Fruit fly (Drosophila melanogaster) whole organism, embryonic: ENCODE measurements around the gene Gr89a.
A peak's percentile ranks its signal among the peaks of the same experiment; 100 is the strongest.

ENCODE experiments used
- ATbp ChIP-seq: fragments of 200-800 bp; sonication (Bioruptor generic); optimal IDR thresholded peaks from 2 replicates; lab custom pipeline; 2017; ENCODE audit warnings: missing biosample characterization, mild to moderate bottlenecking, missing genetic modification characterization, missing genetic modification reagents
- B-H2 ChIP-seq: fragments of 200-800 bp; sonication (Bioruptor generic); optimal IDR thresholded peaks from 2 replicates; lab custom pipeline; 2018; ENCODE audit warnings: missing biosample characterization, mild to moderate bottlenecking, missing genetic modification characterization
- CG10209 ChIP-seq: fragments of 200-800 bp; sonication (Bioruptor generic); optimal IDR thresholded peaks from 3 replicates; lab custom pipeline; 2017; ENCODE audit warnings: missing biosample characterization, mild to moderate bottlenecking, missing genetic modification characterization, missing genetic modification reagents
- CG10267 ChIP-seq: fragments of 200-800 bp; sonication (Bioruptor generic); optimal IDR thresholded peaks from 2 replicates; lab custom pipeline; 2018; ENCODE audit warnings: missing biosample characterization, mild to moderate bottlenecking, missing genetic modification characterization, moderate library complexity
- CG10543 ChIP-seq: fragments of 200-800 bp; sonication (Bioruptor generic); optimal IDR thresholded peaks from 3 replicates; lab custom pipeline; 2017; ENCODE audit warnings: missing biosample characterization, mild to moderate bottlenecking, missing genetic modification characterization, moderate library complexity
- CG11085 ChIP-seq: fragments of 200-800 bp; sonication (Bioruptor generic); IDR thresholded peaks from 2 replicates; pipeline ENCODE4 v1.3.6; 2022; ENCODE audit warnings: missing biosample characterization, missing genetic modification characterization
- CG12219 ChIP-seq: fragments of 200-800 bp; sonication (Bioruptor generic); optimal IDR thresholded peaks from 3 replicates; lab custom pipeline; 2018; ENCODE audit warnings: missing biosample characterization, mild to moderate bottlenecking, missing genetic modification characterization
- CG12391 ChIP-seq: fragments of 200-800 bp; sonication (Bioruptor generic); optimal IDR thresholded peaks from 3 replicates; lab custom pipeline; 2018; ENCODE audit warnings: missing biosample characterization, mild to moderate bottlenecking, missing genetic modification characterization, moderate library complexity
- CG12659 ChIP-seq: fragments of 200-800 bp; sonication (Bioruptor generic); optimal IDR thresholded peaks from 3 replicates; lab custom pipeline; 2017; ENCODE audit warnings: mild to moderate bottlenecking, missing biosample characterization, missing genetic modification reagents, missing genetic modification characterization
- CG14014 ChIP-seq: fragments of 200-800 bp; sonication (Bioruptor generic); IDR thresholded peaks from 2 replicates; pipeline ENCODE4 v1.3.6; 2022; ENCODE audit warnings: missing biosample characterization, missing genetic modification characterization
- CG17359 ChIP-seq: fragments of 200-800 bp; sonication (Bioruptor generic); optimal IDR thresholded peaks from 3 replicates; lab custom pipeline; 2018; ENCODE audit warnings: missing biosample characterization, mild to moderate bottlenecking, missing genetic modification characterization, moderate library complexity
- CG17385 ChIP-seq: fragments of 200-800 bp; sonication (Bioruptor generic); optimal IDR thresholded peaks from 3 replicates; lab custom pipeline; 2018; ENCODE audit warnings: missing biosample characterization, mild to moderate bottlenecking, missing genetic modification characterization
- CG2678 ChIP-seq: fragments of 200-800 bp; sonication (Bioruptor generic); optimal IDR thresholded peaks from 3 replicates; lab custom pipeline; 2019; ENCODE audit warnings: missing biosample characterization, mild to moderate bottlenecking, missing genetic modification characterization, moderate library complexity
- CG31388 ChIP-seq: fragments of 200-800 bp; sonication (Bioruptor generic); optimal IDR thresholded peaks from 2 replicates; lab custom pipeline; 2016; ENCODE audit warnings: missing biosample characterization, missing genetic modification characterization
- CG5180 ChIP-seq: fragments of 200-800 bp; sonication (Bioruptor generic); optimal IDR thresholded peaks from 3 replicates; lab custom pipeline; 2017; ENCODE audit warnings: missing biosample characterization, missing genetic modification characterization, mild to moderate bottlenecking, moderate library complexity, missing genetic modification reagents
- CG6765 ChIP-seq: fragments of 200-800 bp; sonication (Bioruptor generic); optimal IDR thresholded peaks from 3 replicates; lab custom pipeline; 2017; ENCODE audit warnings: missing biosample characterization, mild to moderate bottlenecking, missing genetic modification characterization
- CG7357 ChIP-seq: fragments of 200-800 bp; sonication (Bioruptor generic); IDR thresholded peaks from 3 replicates; pipeline ENCODE4 v1.3.6; 2022; ENCODE audit warnings: missing biosample characterization, missing genetic modification characterization
- CG7745 ChIP-seq: fragments of 200-800 bp; sonication (Bioruptor generic); optimal IDR thresholded peaks from 2 replicates; lab custom pipeline; 2018; ENCODE audit warnings: missing biosample characterization, mild to moderate bottlenecking, missing genetic modification characterization, moderate library complexity
- CG7839 ChIP-seq: fragments of 200-800 bp; sonication (Bioruptor generic); optimal IDR thresholded peaks from 3 replicates; lab custom pipeline; 2018; ENCODE audit warnings: missing biosample characterization, mild to moderate bottlenecking, missing genetic modification characterization, moderate library complexity
- CG8924 ChIP-seq: fragments of 200-800 bp; optimal IDR thresholded peaks from 3 replicates; lab custom pipeline; 2019; ENCODE audit warnings: missing biosample characterization, mild to moderate bottlenecking, missing genetic modification characterization, moderate library complexity
- CG9437 ChIP-seq: fragments of 200-800 bp; sonication (Bioruptor generic); optimal IDR thresholded peaks from 2 replicates; lab custom pipeline; 2018; ENCODE audit warnings: missing biosample characterization, mild to moderate bottlenecking, missing genetic modification characterization
- CG9932 ChIP-seq: fragments of 200-800 bp; sonication (Bioruptor generic); IDR thresholded peaks from 2 replicates; pipeline ENCODE4 v1.3.6; 2022; ENCODE audit warnings: missing biosample characterization, missing genetic modification characterization
- Camta ChIP-seq: fragments of 200-800 bp; sonication (Bioruptor generic); optimal IDR thresholded peaks from 2 replicates; lab custom pipeline; 2016; ENCODE audit warnings: missing biosample characterization, missing genetic modification characterization
- D19A ChIP-seq: fragments of 200-800 bp; optimal IDR thresholded peaks from 3 replicates; lab custom pipeline; 2019; ENCODE audit warnings: missing biosample characterization, mild to moderate bottlenecking, missing genetic modification characterization, moderate library complexity
- Dip3 ChIP-seq: fragments of 200-800 bp; sonication (Bioruptor generic); optimal IDR thresholded peaks from 3 replicates; lab custom pipeline; 2016; ENCODE audit warnings: missing biosample characterization, missing genetic modification characterization
- Fer1 ChIP-seq: fragments of 200-800 bp; sonication (Bioruptor generic); optimal IDR thresholded peaks from 2 replicates; lab custom pipeline; 2017; ENCODE audit warnings: missing biosample characterization, mild to moderate bottlenecking, missing genetic modification characterization
- Fer3 ChIP-seq: fragments of 200-800 bp; sonication (Bioruptor generic); optimal IDR thresholded peaks from 2 replicates; lab custom pipeline; 2018; ENCODE audit warnings: missing biosample characterization, mild to moderate bottlenecking, missing genetic modification characterization, moderate library complexity
- Gsc ChIP-seq: fragments of 200-800 bp; sonication (Bioruptor generic); IDR thresholded peaks from 2 replicates; pipeline ENCODE4 v1.3.6; 2022; ENCODE audit warnings: missing biosample characterization, missing genetic modification characterization
- Hand ChIP-seq: fragments of 200-800 bp; sonication (Bioruptor generic); optimal IDR thresholded peaks from 2 replicates; lab custom pipeline; 2017; ENCODE audit warnings: mild to moderate bottlenecking, missing biosample characterization, missing genetic modification reagents, missing genetic modification characterization
- HmgZ ChIP-seq: fragments of 200-800 bp; sonication (Bioruptor generic); optimal IDR thresholded peaks from 2 replicates; lab custom pipeline; 2018; ENCODE audit warnings: missing biosample characterization, mild to moderate bottlenecking, missing genetic modification characterization
- Hr51 ChIP-seq, 2 experiments: fragments of 200-800 bp; sonication (Bioruptor generic); optimal IDR thresholded peaks; 2 replicates in 1 of 2; 3 replicates in 1 of 2; lab custom pipeline; 2016 to 2018; ENCODE audit warnings: missing biosample characterization in 2 of 2, missing genetic modification characterization in 2 of 2, mild to moderate bottlenecking in 1 of 2, moderate library complexity in 1 of 2
- Kr ChIP-seq: fragments of 200-800 bp; sonication (Bioruptor generic); optimal IDR thresholded peaks from 2 replicates; lab custom pipeline; 2017; ENCODE audit warnings: missing biosample characterization, mild to moderate bottlenecking, missing genetic modification characterization
- Med ChIP-seq: fragments of 200-800 bp; sonication (Bioruptor generic); peaks from one replicate; lab custom pipeline; 2016; ENCODE audit warnings: missing biosample characterization, missing genetic modification characterization, mild to moderate bottlenecking, inconsistent platforms, moderate library complexity
- NC2β ChIP-seq: fragments of 200-800 bp; sonication (Bioruptor generic); optimal IDR thresholded peaks from 2 replicates; lab custom pipeline; 2016; ENCODE audit warnings: missing biosample characterization, missing genetic modification characterization
- NK7.1 ChIP-seq: fragments of 200-800 bp; sonication (Bioruptor generic); optimal IDR thresholded peaks from 3 replicates; lab custom pipeline; 2016; ENCODE audit warnings: missing biosample characterization, missing genetic modification characterization
- Side ChIP-seq: fragments of 200-800 bp; sonication (Bioruptor generic); optimal IDR thresholded peaks from 2 replicates; lab custom pipeline; 2016; ENCODE audit warnings: missing biosample characterization, missing genetic modification characterization
- Xrp1 ChIP-seq: fragments of 200-800 bp; sonication (Bioruptor generic); IDR thresholded peaks from 2 replicates; pipeline ENCODE4 v1.3.6; 2022; ENCODE audit warnings: missing biosample characterization, missing genetic modification characterization
- ara ChIP-seq: fragments of 200-800 bp; sonication (Bioruptor generic); IDR thresholded peaks from 2 replicates; pipeline ENCODE4 v1.3.6; 2022; ENCODE audit warnings: missing biosample characterization, missing genetic modification characterization
- bsh ChIP-seq, 2 experiments: fragments of 200-800 bp; sonication (Bioruptor generic); optimal IDR thresholded peaks; 2 replicates each; lab custom pipeline; 2017 to 2018; ENCODE audit warnings: mild to moderate bottlenecking in 2 of 2, missing biosample characterization in 2 of 2, missing genetic modification characterization in 2 of 2, moderate library complexity in 1 of 2
- ems ChIP-seq: fragments of 200-800 bp; sonication (Bioruptor generic); optimal IDR thresholded peaks from 3 replicates; lab custom pipeline; 2016; ENCODE audit warnings: missing biosample characterization, missing genetic modification characterization
- grn ChIP-seq: fragments of 200-800 bp; sonication (Bioruptor generic); optimal IDR thresholded peaks from 3 replicates; lab custom pipeline; 2017; ENCODE audit warnings: missing biosample characterization, missing genetic modification characterization
- lab ChIP-seq: fragments of 200-800 bp; sonication (Bioruptor generic); optimal IDR thresholded peaks from 3 replicates; lab custom pipeline; 2017; ENCODE audit warnings: missing biosample characterization, missing genetic modification characterization, mild to moderate bottlenecking, moderate library complexity, missing genetic modification reagents
- lilli ChIP-seq: fragments of 200-800 bp; sonication (Bioruptor generic); optimal IDR thresholded peaks from 3 replicates; lab custom pipeline; 2016; ENCODE audit warnings: missing biosample characterization, missing genetic modification characterization
- nmo ChIP-seq: fragments of 200-800 bp; sonication (Bioruptor generic); optimal IDR thresholded peaks from 2 replicates; lab custom pipeline; 2018; ENCODE audit warnings: missing biosample characterization, mild to moderate bottlenecking, missing genetic modification characterization, moderate library complexity
- odd ChIP-seq: fragments of 200-800 bp; sonication (Bioruptor generic); optimal IDR thresholded peaks from 2 replicates; lab custom pipeline; 2017; ENCODE audit warnings: missing biosample characterization, mild to moderate bottlenecking, missing genetic modification characterization
- pb ChIP-seq: fragments of 200-800 bp; sonication (Bioruptor generic); optimal IDR thresholded peaks from 3 replicates; lab custom pipeline; 2016; ENCODE audit warnings: missing biosample characterization, missing genetic modification characterization
- phol ChIP-seq: fragments of 200-800 bp; sonication (Bioruptor generic); optimal IDR thresholded peaks from 3 replicates; lab custom pipeline; 2018; ENCODE audit warnings: missing biosample characterization, mild to moderate bottlenecking, missing genetic modification characterization, moderate library complexity
- tgo ChIP-seq: fragments of 200-800 bp; sonication (Bioruptor generic); IDR thresholded peaks from 3 replicates; pipeline ENCODE4 v1.3.6; 2022; ENCODE audit warnings: missing biosample characterization, missing genetic modification characterization
- tin ChIP-seq: fragments of 200-800 bp; sonication (Bioruptor generic); optimal IDR thresholded peaks from 3 replicates; lab custom pipeline; 2016; ENCODE audit warnings: missing biosample characterization, missing genetic modification characterization
- yki ChIP-seq: fragments of >200 bp; optimal IDR thresholded peaks from 3 replicates; lab custom pipeline; 2018

The Gr89a gene

DNA sequence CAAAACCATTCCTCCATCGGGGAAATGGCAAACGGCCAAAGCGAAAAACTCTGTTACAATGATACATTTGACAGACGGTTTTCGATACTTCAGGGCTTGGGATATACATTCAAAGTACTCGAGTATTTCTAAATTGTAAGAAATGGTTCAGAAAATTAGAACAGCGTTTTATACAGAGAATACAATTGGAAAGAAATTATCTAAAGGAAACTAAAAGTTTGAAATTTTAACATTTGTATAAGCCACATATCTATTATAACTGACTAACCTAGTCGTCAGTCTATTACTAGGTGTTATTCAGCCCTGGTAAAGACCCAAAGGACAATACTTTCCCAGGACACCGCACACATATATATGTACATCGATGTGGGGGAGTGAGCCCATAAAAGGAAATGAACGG is 22.3 kb downstream of the Gr89a start (continued):
- TF ChIP-seq Hr51 (GFP tag; optimal IDR thresholded peaks at IDR 0.05; lab: Kevin White, UChicago) (peak in 1 of 2 experiments; percentile 37), ems (GFP tag; lab: Kevin White, UChicago) (no peak), HmgZ (tag; lab: Kevin White, UChicago) (peak; percentile 8), NK7.1 (no peak), CG12391 (peak; percentile 40), Fer3 (tag; lab: Kevin White, UChicago) (peak; percentile 43), lab (GFP tag; lab: Kevin White, UChicago) (peak; percentile 68), CG17385 (GFP tag; lab: Kevin White, UChicago) (peak; percentile 17), D19A (tag; lab: Kevin White, UChicago) (peak; percentile 34), CG12659 (peak; percentile 23), yki (no peak), Hand (GFP tag; lab: Kevin White, UChicago) (peak; percentile 50), lilli (peak; percentile 3), CG9932 (GFP tag; lab: Robert Waterston, UW) (peak; percentile 19; the same call in 1 of the 2 replicates), CG10209 (peak; percentile 7), Fer1 (GFP tag; lab: Kevin White, UChicago) (peak; percentile 71), ATbp (peak; percentile 21), Dip3 (GFP tag; lab: Kevin White, UChicago) (no peak), CG9437 (GFP tag; lab: Kevin White, UChicago) (no peak), CG10267 (tag; lab: Kevin White, UChicago) (peak; percentile 32), CG7357 (no peak), pb (GFP tag; lab: Kevin White, UChicago) (no peak), CG7745 (tag; lab: Kevin White, UChicago) (no peak), CG7839 (tag; lab: Kevin White, UChicago) (peak; percentile 67), CG5180 (GFP tag; lab: Kevin White, UChicago) (peak; percentile 11), bsh (GFP tag; optimal IDR thresholded peaks at IDR 0.05; lab: Kevin White, UChicago) (peak in 1 of 2 experiments; percentile 23), tin (GFP tag; lab: Kevin White, UChicago) (peak; percentile 20), ara (GFP tag; lab: Robert Waterston, UW) (no peak), CG10543 (GFP tag; lab: Kevin White, UChicago) (peak; percentile 45), Side (no peak), NC2β (GFP tag; lab: Kevin White, UChicago) (no peak), Gsc (GFP tag; lab: Robert Waterston, UW) (no peak), nmo (GFP tag; lab: Kevin White, UChicago) (peak; percentile 22), CG6765 (GFP tag; lab: Kevin White, UChicago) (no peak), Med (GFP tag; lab: Kevin White, UChicago) (peak; percentile 56), CG11085 (GFP tag; lab: Robert Waterston, UW) (no peak), grn (GFP tag; lab: Kevin White, UChicago) (no peak), CG12219 (GFP tag; lab: Kevin White, UChicago) (peak; percentile 11), CG2678 (tag; lab: Kevin White, UChicago) (peak; percentile 75), CG8924 (peak; percentile 54), Camta (no peak), B-H2 (GFP tag; lab: Kevin White, UChicago) (peak; percentile 35), tgo (GFP tag; lab: Robert Waterston, UW) (0 out of 3 replicates have a peak, but pooled peaks have one; percentile 30), CG14014 (GFP tag; lab: Robert Waterston, UW) (0 out of 2 replicates have a peak, but pooled peaks have one; percentile 31), Xrp1 (GFP tag; lab: Robert Waterston, UW) (peak; percentile 45; the same call in 1 of the 2 replicates), Kr (no peak), CG31388 (GFP tag; lab: Kevin White, UChicago) (no peak), odd (peak; percentile 23), CG17359 (tag; lab: Kevin White, UChicago) (peak; percentile 23), phol (tag; lab: Kevin White, UChicago) (peak; percentile 18)
